Worm (Caenorhabditis elegans) whole organism, mixed stage, embryonic: Measurements from ENCODE around the gene T02D1.8.

Experiments used
- bed-3 ChIP-seq: fragments of 200-800 bp; sonication (Bioruptor generic); optimal IDR thresholded peaks from 3 replicates; lab custom pipeline; 2018; ENCODE audit warnings: mild to moderate bottlenecking, missing genetic modification characterization, moderate library complexity, missing compliant biosample characterization
- blmp-1 ChIP-seq: fragments of 150-350 bp; optimal IDR thresholded peaks from 2 replicates; lab custom pipeline; 2014; ENCODE audit warnings: missing biosample characterization, missing genetic modification characterization
- ces-1 ChIP-seq: fragments of 150-350 bp; optimal IDR thresholded peaks from 2 replicates; lab custom pipeline; 2014; ENCODE audit warnings: missing biosample characterization, missing genetic modification reagents, missing genetic modification characterization
- flh-1 ChIP-seq: fragments of 200-800 bp; sonication (Bioruptor generic); optimal IDR thresholded peaks from 2 replicates; lab custom pipeline; 2018; ENCODE audit warnings: mild to moderate bottlenecking, missing genetic modification characterization, moderate library complexity, missing compliant biosample characterization
- mep-1 ChIP-seq: fragments of 150-350 bp; optimal IDR thresholded peaks from 2 replicates; lab custom pipeline; 2017; ENCODE audit warnings: missing biosample characterization, missing genetic modification reagents, missing genetic modification characterization, inconsistent platforms
- mls-2 ChIP-seq: sonication (generic microtip); optimal IDR thresholded peaks from 2 replicates; lab custom pipeline; 2016; ENCODE audit warnings: mild to moderate bottlenecking, missing genetic modification characterization, moderate library complexity, missing compliant biosample characterization
- pha-4 ChIP-seq: fragments of 150-350 bp; optimal IDR thresholded peaks from 2 replicates; lab custom pipeline; 2018; ENCODE audit warnings: missing biosample characterization, missing genetic modification reagents, missing genetic modification characterization
- snpc-4 ChIP-seq: fragments of 150-350 bp; optimal IDR thresholded peaks from 2 replicates; lab custom pipeline; 2014; ENCODE audit warnings: missing biosample characterization, missing genetic modification characterization
- sptf-1 ChIP-seq: sonication (generic microtip); optimal IDR thresholded peaks from 2 replicates; lab custom pipeline; 2017; ENCODE audit warnings: mild to moderate bottlenecking, missing genetic modification characterization, moderate library complexity, missing compliant biosample characterization
- unc-39 ChIP-seq: fragments of 150-350 bp; optimal IDR thresholded peaks from 2 replicates; lab custom pipeline; 2014; ENCODE audit warnings: missing biosample characterization, missing genetic modification characterization
- unc-62 ChIP-seq: fragments of 150-350 bp; optimal IDR thresholded peaks from 2 replicates; lab custom pipeline; 2014; ENCODE audit warnings: missing biosample characterization, missing genetic modification reagents, missing genetic modification characterization
- ztf-11 ChIP-seq: fragments of 150-350 bp; optimal IDR thresholded peaks from 2 replicates; lab custom pipeline; 2014; ENCODE audit warnings: missing biosample characterization, missing genetic modification characterization

DNA sequence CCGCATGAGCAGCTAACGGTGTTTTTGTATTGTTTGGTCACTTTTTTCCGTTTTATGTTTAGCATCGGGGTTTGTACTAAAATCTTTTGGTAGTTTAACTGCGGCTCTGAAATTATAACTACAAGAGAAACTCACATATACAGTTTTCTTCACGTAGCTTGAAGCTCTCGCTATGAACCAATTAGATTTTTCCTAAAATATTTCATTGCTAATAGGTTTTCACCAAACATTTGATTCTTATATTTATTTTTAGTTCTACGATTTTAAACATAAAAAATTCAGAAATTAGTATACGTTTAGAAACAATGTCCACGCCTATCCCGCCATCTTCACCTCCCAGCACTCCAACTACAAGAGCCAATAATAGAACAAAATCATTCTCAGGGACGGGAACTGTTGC, 40.1 kb upstream of the T02D1.8 start, which contains the start of gene C06A12.3:
- TF ChIP-seq ztf-11 (tag; lab: Kevin White, UChicago) (no peak), pha-4 (no peak), mls-2 (tag; lab: Kevin White, UChicago) (no peak), sptf-1 (no peak), bed-3 (GFP tag; lab: Kevin White, UChicago) (no peak), unc-62 (GFP tag; lab: Kevin White, UChicago) (no peak), mep-1 (no peak), flh-1 (GFP tag; lab: Kevin White, UChicago) (no peak), ces-1 (GFP tag; lab: Kevin White, UChicago) (no peak), snpc-4 (tag; lab: Kevin White, UChicago) (no peak), unc-39 (no peak), blmp-1 (tag; lab: Kevin White, UChicago) (no peak)
